Worm (Caenorhabditis elegans) whole organism, L3 larva: ENCODE measurements around the gene C26H9A.4.
"Not testable (repeated sequence)": the region's sequence is repeated elsewhere in the genome, so short reads cannot be mapped to it uniquely, and the experiment has no call there.

ENCODE experiments used
- R02D3.7 ChIP-seq: fragments of 150-350 bp; optimal IDR thresholded peaks from 2 replicates; lab custom pipeline; 2014; ENCODE audit warnings: missing biosample characterization, missing genetic modification characterization
- ZK546.5 ChIP-seq: sonication (generic microtip); optimal IDR thresholded peaks from 2 replicates; lab custom pipeline; 2017; ENCODE audit warnings: missing biosample characterization, missing genetic modification characterization
- ama-1 ChIP-seq: fragments of 150-350 bp; optimal IDR thresholded peaks from 2 replicates; lab custom pipeline; 2018
- ceh-16 ChIP-seq: sonication (generic microtip); optimal IDR thresholded peaks from 2 replicates; lab custom pipeline; 2017; ENCODE audit warnings: missing biosample characterization, missing genetic modification characterization
- ceh-28 ChIP-seq: fragments of 150-350 bp; optimal IDR thresholded peaks from 2 replicates; lab custom pipeline; 2014; ENCODE audit warnings: missing biosample characterization, missing genetic modification reagents, missing genetic modification characterization
- ceh-82 ChIP-seq: fragments of 150-350 bp; optimal IDR thresholded peaks from 2 replicates; lab custom pipeline; 2014; ENCODE audit warnings: missing biosample characterization, missing genetic modification characterization
- egl-27 ChIP-seq: sonication (generic microtip); optimal IDR thresholded peaks from 4 replicates; lab custom pipeline; 2017; ENCODE audit warnings: missing biosample characterization, missing genetic modification reagents, missing genetic modification characterization
- egl-5 ChIP-seq: fragments of 150-350 bp; optimal IDR thresholded peaks from 2 replicates; lab custom pipeline; 2017; ENCODE audit warnings: missing biosample characterization, missing genetic modification reagents, missing genetic modification characterization, inconsistent platforms
- elt-1 ChIP-seq: fragments of 150-350 bp; optimal IDR thresholded peaks from 2 replicates; lab custom pipeline; 2014; ENCODE audit warnings: missing biosample characterization, missing genetic modification characterization
- elt-2 ChIP-seq: sonication (generic microtip); optimal IDR thresholded peaks from 2 replicates; lab custom pipeline; 2016; ENCODE audit warnings: missing genetic modification reagents, mild to moderate bottlenecking, missing genetic modification characterization, missing compliant biosample characterization
- elt-3 ChIP-seq, 3 experiments: fragments of 150-350 bp in 1 of 3; sonication (generic microtip) in 2 of 3; optimal IDR thresholded peaks; 2 replicates in 2 of 3; 4 replicates in 1 of 3; lab custom pipeline; 2014 to 2017; ENCODE audit warnings: missing biosample characterization in 3 of 3, missing genetic modification characterization in 3 of 3
- fkh-10 ChIP-seq: sonication (generic microtip); optimal IDR thresholded peaks from 2 replicates; lab custom pipeline; 2017; ENCODE audit warnings: missing biosample characterization, missing genetic modification reagents, missing genetic modification characterization
- fkh-2 ChIP-seq: fragments of 150-350 bp; optimal IDR thresholded peaks from 2 replicates; lab custom pipeline; 2014; ENCODE audit warnings: missing biosample characterization, missing genetic modification reagents, missing genetic modification characterization
- fos-1 ChIP-seq: fragments of 150-350 bp; optimal IDR thresholded peaks from 2 replicates; lab custom pipeline; 2014; ENCODE audit warnings: missing biosample characterization, missing genetic modification characterization
- hmg-11 ChIP-seq: sonication (generic microtip); optimal IDR thresholded peaks from 2 replicates; lab custom pipeline; 2016; ENCODE audit warnings: missing genetic modification characterization, missing compliant biosample characterization
- jun-1 ChIP-seq: fragments of 150-350 bp; optimal IDR thresholded peaks from 2 replicates; lab custom pipeline; 2014; ENCODE audit warnings: missing biosample characterization, missing genetic modification reagents, missing genetic modification characterization
- lin-15B ChIP-seq: fragments of 150-350 bp; optimal IDR thresholded peaks from 2 replicates; lab custom pipeline; 2014; ENCODE audit warnings: missing biosample characterization, missing genetic modification characterization
- lin-39 ChIP-seq: fragments of 150-350 bp; optimal IDR thresholded peaks from 2 replicates; lab custom pipeline; 2018; ENCODE audit warnings: missing biosample characterization, missing genetic modification reagents, missing genetic modification characterization
- lsy-12 ChIP-seq: sonication (generic microtip); optimal IDR thresholded peaks from 2 replicates; lab custom pipeline; 2016; ENCODE audit warnings: mild to moderate bottlenecking, missing genetic modification characterization, missing compliant biosample characterization
- mdl-1 ChIP-seq: fragments of 150-350 bp; optimal IDR thresholded peaks from 2 replicates; lab custom pipeline; 2014; ENCODE audit warnings: missing biosample characterization, missing genetic modification characterization
- mml-1 ChIP-seq: fragments of 150-350 bp; sonication (generic microtip); optimal IDR thresholded peaks from 3 replicates; lab custom pipeline; 2014; ENCODE audit warnings: missing biosample characterization, missing genetic modification characterization
- nfya-1 ChIP-seq: sonication (generic microtip); optimal IDR thresholded peaks from 2 replicates; lab custom pipeline; 2017; ENCODE audit warnings: missing genetic modification characterization, mild to moderate bottlenecking, missing compliant biosample characterization, antibody characterized with exemption, moderate library complexity; ENCODE audit not compliant: insufficient read depth
- nhr-11 ChIP-seq: fragments of 150-350 bp; optimal IDR thresholded peaks from 2 replicates; lab custom pipeline; 2014; ENCODE audit warnings: missing biosample characterization, missing genetic modification characterization
- nhr-12 ChIP-seq: fragments of 150-350 bp; optimal IDR thresholded peaks from 2 replicates; lab custom pipeline; 2014; ENCODE audit warnings: missing biosample characterization, missing genetic modification characterization
- nhr-23 ChIP-seq: fragments of 150-350 bp; optimal IDR thresholded peaks from 2 replicates; lab custom pipeline; 2014; ENCODE audit warnings: missing biosample characterization, missing genetic modification reagents, missing genetic modification characterization
- nhr-25 ChIP-seq: sonication (generic microtip); optimal IDR thresholded peaks from 2 replicates; lab custom pipeline; 2017; ENCODE audit warnings: missing biosample characterization, missing genetic modification characterization
- nhr-43 ChIP-seq: sonication (generic microtip); optimal IDR thresholded peaks from 2 replicates; lab custom pipeline; 2016; ENCODE audit warnings: mild to moderate bottlenecking, missing genetic modification characterization, missing compliant biosample characterization; ENCODE audit not compliant: poor library complexity, severe bottlenecking
- nhr-76 ChIP-seq: fragments of 150-350 bp; sonication (generic microtip); optimal IDR thresholded peaks from 5 replicates; lab custom pipeline; 2014; ENCODE audit warnings: missing biosample characterization, missing genetic modification characterization
- pha-4 ChIP-seq: fragments of 150-350 bp; optimal IDR thresholded peaks from 2 replicates; lab custom pipeline; 2014; ENCODE audit warnings: missing biosample characterization, missing genetic modification reagents, missing genetic modification characterization
- pqm-1 ChIP-seq: fragments of 150-350 bp; optimal IDR thresholded peaks from 2 replicates; lab custom pipeline; 2017; ENCODE audit warnings: missing biosample characterization, missing genetic modification characterization, inconsistent platforms
- snpc-4 ChIP-seq: fragments of 150-350 bp; optimal IDR thresholded peaks from 2 replicates; lab custom pipeline; 2014; ENCODE audit warnings: missing biosample characterization, missing genetic modification characterization
- tbx-2 ChIP-seq: sonication (generic microtip); optimal IDR thresholded peaks from 2 replicates; lab custom pipeline; 2016; ENCODE audit warnings: mild to moderate bottlenecking, missing genetic modification characterization, missing compliant biosample characterization
- unc-39 ChIP-seq: sonication (generic microtip); optimal IDR thresholded peaks from 4 replicates; lab custom pipeline; 2017; ENCODE audit warnings: missing biosample characterization, missing genetic modification characterization
- unc-62 ChIP-seq: fragments of 150-350 bp; sonication (generic microtip); optimal IDR thresholded peaks from 4 replicates; lab custom pipeline; 2014; ENCODE audit warnings: missing biosample characterization, missing genetic modification reagents, missing genetic modification characterization
- zag-1 ChIP-seq: fragments of 150-350 bp; optimal IDR thresholded peaks from 2 replicates; lab custom pipeline; 2014; ENCODE audit warnings: missing biosample characterization, missing genetic modification characterization
- ztf-11 ChIP-seq: fragments of 150-350 bp; optimal IDR thresholded peaks from 2 replicates; lab custom pipeline; 2014; ENCODE audit warnings: missing biosample characterization, missing genetic modification characterization
- ztf-4 ChIP-seq: fragments of 150-350 bp; optimal IDR thresholded peaks from 2 replicates; lab custom pipeline; 2014; ENCODE audit warnings: missing biosample characterization, missing genetic modification characterization

The C26H9A.4 gene

DNA sequence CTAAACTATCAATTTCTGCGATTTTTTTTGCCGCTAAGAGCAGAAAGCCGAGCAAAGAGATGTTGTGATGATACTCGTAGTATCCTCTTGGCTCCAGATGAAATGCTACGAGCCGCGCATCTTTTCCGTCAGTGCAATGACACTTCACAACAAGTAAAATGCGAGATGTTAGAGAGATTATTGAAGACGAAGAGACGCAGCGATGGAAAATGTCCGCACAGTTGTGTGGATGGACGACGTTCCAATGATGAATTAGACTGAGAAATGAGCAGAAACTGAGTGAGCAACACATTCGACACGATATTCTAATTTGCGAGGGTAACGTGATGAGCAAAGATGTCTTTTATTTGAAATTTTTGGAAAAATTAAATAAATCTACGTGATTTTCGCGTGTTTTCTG is 32.3 kb upstream of the C26H9A.4 start:
- no peak for TF ChIP-seq ama-1
- TF ChIP-seq elt-2 (tag; lab: Kevin White, UChicago): no peak
- TF ChIP-seq nhr-76 (tag; lab: Kevin White, UChicago): no peak
- no peak for TF ChIP-seq tbx-2 (tag; lab: Kevin White, UChicago)
- TF ChIP-seq ceh-82 (tag; lab: Kevin White, UChicago): no peak
- no peak for TF ChIP-seq ceh-28
- no peak for TF ChIP-seq lin-39 (tag; lab: Kevin White, UChicago)
- TF ChIP-seq ceh-16 (tag; lab: Kevin White, UChicago): no peak
- no peak for TF ChIP-seq fkh-2 (tag; lab: Kevin White, UChicago)
- TF ChIP-seq elt-1 (tag; lab: Kevin White, UChicago): no peak
- no peak for TF ChIP-seq fkh-10
- no peak for TF ChIP-seq lsy-12
- no peak for TF ChIP-seq elt-3 (tag; optimal IDR thresholded peaks at IDR 0.05; lab: Kevin White, UChicago)
- no peak for TF ChIP-seq fos-1
- TF ChIP-seq ztf-4: no peak
- no peak for TF ChIP-seq nhr-25
- TF ChIP-seq, all 47 proteins: peak for 0

DNA sequence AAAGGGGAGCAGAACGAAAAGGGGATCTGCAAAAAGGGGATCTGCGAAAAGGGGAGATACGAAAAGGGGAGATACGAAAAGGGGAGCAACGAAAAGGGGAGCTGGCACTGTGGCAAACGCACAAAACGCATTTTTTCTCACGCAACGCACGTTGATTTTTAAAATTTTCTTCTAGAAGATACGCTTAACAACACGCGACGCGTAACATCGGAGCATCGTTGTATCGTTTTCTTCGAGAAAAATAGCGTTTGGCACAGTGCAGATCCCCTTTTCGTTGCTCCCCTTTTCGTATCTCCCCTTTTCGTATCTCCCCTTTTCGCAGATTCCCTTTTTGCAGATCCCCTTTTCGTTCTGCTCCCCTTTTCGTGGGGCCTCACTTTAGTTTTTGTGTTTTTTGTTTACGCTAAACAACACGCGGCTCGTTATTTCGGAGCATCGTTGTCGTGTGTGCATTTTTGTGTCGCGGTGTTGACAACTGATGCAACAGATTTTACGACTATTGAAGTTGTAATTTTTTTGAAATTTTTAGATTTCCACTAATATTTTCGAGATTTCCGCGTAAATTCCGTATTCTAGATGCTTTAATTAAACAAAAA is 31.6 kb upstream of the C26H9A.4 start:
- peak; percentile 44 for TF ChIP-seq lin-15B (tag; lab: Kevin White, UChicago)
- peak; percentile 16 for TF ChIP-seq pha-4 (tag; lab: Kevin White, UChicago)
- TF ChIP-seq lin-39 (tag; lab: Kevin White, UChicago): peak; percentile 23
- TF ChIP-seq nfya-1 (tag; lab: Kevin White, UChicago): peak; percentile 34

DNA sequence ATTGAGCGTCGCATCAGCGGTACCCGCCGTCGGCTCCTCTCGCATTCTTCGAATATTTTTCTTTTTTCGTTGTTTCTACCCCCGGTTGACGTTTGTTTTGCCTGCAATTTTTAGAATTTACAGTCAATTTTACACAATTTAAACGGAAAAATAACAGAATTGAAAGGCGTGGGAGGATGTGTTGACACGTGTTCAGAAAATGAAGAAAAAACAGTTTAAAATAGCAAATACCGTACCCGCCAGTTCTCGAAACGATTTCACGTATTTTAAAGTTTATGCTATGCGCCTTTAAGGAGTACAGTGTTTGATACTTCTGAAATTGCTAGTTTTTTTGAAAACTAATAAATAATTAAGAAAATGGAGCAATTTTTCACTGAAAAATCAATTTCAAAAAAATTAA is 22.3 kb upstream of the C26H9A.4 start, which contains the start of gene ark-1:
Gene ark-1 (minus strand): TSS at position 101 of the 400 bp plus-strand sequence.
- TF ChIP-seq R02D3.7: no peak
- TF ChIP-seq ceh-82 (tag; lab: Kevin White, UChicago): no peak
- no peak for TF ChIP-seq zag-1 (tag; lab: Kevin White, UChicago)

DNA sequence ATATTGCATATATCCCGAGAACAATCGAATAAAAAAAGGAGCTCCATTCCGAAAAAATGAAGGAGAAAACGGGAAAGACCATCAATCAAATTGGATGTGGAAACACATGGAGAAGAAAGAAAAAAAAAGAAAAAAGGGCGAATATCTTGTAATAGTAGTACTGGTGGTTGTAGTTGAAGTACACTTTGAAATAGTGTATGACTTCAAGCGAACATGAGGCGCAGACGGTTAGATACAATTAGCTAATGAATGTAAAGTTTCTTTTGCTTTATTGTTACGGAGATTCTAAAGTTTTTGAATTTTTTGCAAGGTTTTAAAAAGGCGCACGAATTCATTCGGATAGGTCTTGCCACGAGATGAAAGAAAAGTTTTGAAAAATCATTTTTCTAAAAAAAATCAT is 20.8 kb upstream of the C26H9A.4 start:
- TF ChIP-seq ceh-16 (tag; lab: Kevin White, UChicago): no peak
- peak; percentile 30 for TF ChIP-seq hmg-11 (tag; lab: Kevin White, UChicago)

DNA sequence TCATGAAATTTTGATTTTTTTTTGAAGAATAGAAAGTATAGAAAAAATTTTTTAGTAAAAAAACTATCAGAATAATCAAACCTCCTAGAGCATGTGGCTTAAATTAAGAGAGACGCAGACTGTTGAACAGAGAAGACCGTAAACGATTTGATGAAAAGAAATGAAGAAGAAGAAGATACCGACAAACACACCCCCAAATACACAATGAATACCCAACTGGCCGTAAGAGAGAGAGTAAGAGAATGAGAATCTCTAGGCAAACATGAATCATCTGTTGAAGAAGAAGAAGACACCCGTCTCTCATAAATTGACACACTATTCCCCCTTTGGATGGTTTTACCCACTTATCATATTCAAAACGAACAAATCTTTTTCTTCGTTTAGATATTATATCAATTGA is 19.4 kb upstream of the C26H9A.4 start:
- peak; percentile 38 for TF ChIP-seq nhr-25
- peak; percentile 23 for TF ChIP-seq pha-4 (tag; lab: Kevin White, UChicago)
- TF ChIP-seq nhr-23 (tag; lab: Kevin White, UChicago): peak; percentile 29
- TF ChIP-seq snpc-4 (tag; lab: Kevin White, UChicago): no peak
- TF ChIP-seq nfya-1 (tag; lab: Kevin White, UChicago): peak; percentile 21

DNA sequence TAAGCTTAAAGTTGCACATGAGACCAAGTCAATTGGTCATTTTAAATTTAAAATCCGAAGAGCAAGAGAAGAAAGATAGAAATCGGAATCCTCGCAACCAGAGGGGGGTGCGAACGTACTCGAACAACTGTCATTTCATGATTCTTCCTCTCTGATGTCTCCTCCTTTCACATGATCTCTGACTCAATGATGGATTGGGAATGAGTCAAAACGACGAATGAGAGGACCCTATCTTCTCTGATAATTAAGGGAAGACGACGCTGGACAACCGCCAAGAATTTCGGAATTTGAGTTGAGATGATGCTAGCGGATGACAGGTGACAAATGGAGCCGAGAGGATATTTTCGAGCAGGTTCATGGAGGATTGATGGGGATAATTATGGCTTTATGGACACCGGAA is 15.9 kb upstream of the C26H9A.4 start:
- TF ChIP-seq snpc-4 (tag; lab: Kevin White, UChicago): no peak
- TF ChIP-seq nfya-1 (tag; lab: Kevin White, UChicago): peak; percentile 41
- TF ChIP-seq egl-5 (tag; lab: Kevin White, UChicago): peak; percentile 75
- TF ChIP-seq lin-39 (tag; lab: Kevin White, UChicago): peak; percentile 60
- TF ChIP-seq, all 47 proteins: peak for 3

DNA sequence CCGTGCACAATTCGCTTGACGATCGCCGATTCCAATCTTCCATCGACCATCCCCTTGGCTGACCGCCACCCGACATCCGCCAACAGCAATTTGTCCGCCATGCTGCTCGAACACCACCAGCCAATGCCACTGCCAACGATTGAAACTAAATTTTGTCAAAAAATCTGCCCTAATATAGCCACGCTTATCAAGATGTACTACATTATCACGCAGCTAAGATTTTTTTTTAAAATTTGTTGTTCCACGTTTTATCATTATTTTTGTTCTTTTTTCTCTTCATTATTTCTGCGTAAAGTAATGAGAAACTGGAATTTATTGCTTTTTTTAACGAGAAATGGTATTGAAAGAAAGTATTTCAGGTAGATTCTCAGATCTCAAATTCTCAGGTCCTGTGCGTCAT is 13.9 kb upstream of the C26H9A.4 start, which contains the start of gene C26H9A.3:
Gene C26H9A.3 (minus strand): TSS at position 101 of the 400 bp plus-strand sequence.
- not testable (repeated sequence) for TF ChIP-seq unc-62 (GFP tag; lab: Kevin White, UChicago); lin-39 (tag; lab: Kevin White, UChicago); ZK546.5 (tag; lab: Kevin White, UChicago)

DNA sequence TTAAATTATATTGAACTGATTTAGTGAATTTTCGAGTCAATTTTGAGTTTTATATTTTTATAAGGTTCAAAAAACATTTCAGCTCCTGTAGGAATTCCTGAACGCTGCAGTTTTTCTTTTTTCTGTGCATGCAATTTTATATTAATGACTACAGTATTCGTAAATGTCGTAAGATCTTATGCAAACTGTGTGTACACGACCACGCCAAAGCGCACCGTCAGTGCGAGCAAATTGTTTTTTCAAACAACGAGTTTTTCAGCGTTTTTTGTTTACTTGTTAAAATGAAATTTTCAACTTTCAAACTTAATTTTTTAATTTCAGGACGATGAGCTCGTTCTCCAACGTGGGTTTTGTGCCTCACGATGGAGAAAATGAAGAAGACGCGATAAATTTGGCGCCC is 13.1 kb upstream of the C26H9A.4 start, which contains the start of gene vha-7:
Gene vha-7 (plus strand): TSS at position 326 of the 400 bp plus-strand sequence.
- TF ChIP-seq nhr-43 (tag; lab: Kevin White, UChicago): no peak
- no peak for TF ChIP-seq nhr-12
- TF ChIP-seq unc-62 (GFP tag; lab: Kevin White, UChicago): no peak
- no peak for TF ChIP-seq nhr-76 (tag; lab: Kevin White, UChicago)
- no peak for TF ChIP-seq ceh-28
- no peak for TF ChIP-seq nhr-11 (tag; lab: Kevin White, UChicago)
- TF ChIP-seq ztf-4: no peak
- TF ChIP-seq ceh-82 (tag; lab: Kevin White, UChicago): no peak
- TF ChIP-seq mml-1 (tag; lab: Kevin White, UChicago): no peak
- TF ChIP-seq unc-39 (tag; lab: Kevin White, UChicago): no peak
- no peak for TF ChIP-seq ztf-11 (tag; lab: Kevin White, UChicago)
- no peak for TF ChIP-seq snpc-4 (tag; lab: Kevin White, UChicago)
- TF ChIP-seq jun-1 (tag; lab: Kevin White, UChicago): no peak
- no peak for TF ChIP-seq egl-27 (tag; lab: Kevin White, UChicago)
- no peak for TF ChIP-seq ama-1
- no peak for TF ChIP-seq nhr-23 (tag; lab: Kevin White, UChicago)
- no peak for TF ChIP-seq pqm-1 (tag; lab: Kevin White, UChicago)
- no peak for TF ChIP-seq mdl-1 (tag; lab: Kevin White, UChicago)
- TF ChIP-seq elt-1 (tag; lab: Kevin White, UChicago): no peak
